Fruit fly (Drosophila melanogaster): ENCODE results near the gene CG4069.

CG4069 gene

dm6 chr3L:12537123-12537522, at the start of gene CG4069:
Gene CG4069, minus strand, starts transcription at chr3L:12537315.
- TF ChIP-seq CG8478 (optimal IDR thresholded peaks at IDR 0.05) (no peak), CTCF (optimal IDR thresholded peaks at IDR 0.05) (no peak)

- TF ChIP-seq CTCF (optimal IDR thresholded peaks at IDR 0.05), result no peak
- no peak for TF ChIP-seq CG8478 (optimal IDR thresholded peaks at IDR 0.05)
Measured at dm6 chr3L:12585761-12586160, 48.6 kb upstream of the CG4069 start.

- TF ChIP-seq CG8478 (optimal IDR thresholded peaks at IDR 0.05) (no peak), CTCF (optimal IDR thresholded peaks at IDR 0.05) (no peak)
Measured at dm6 chr3L:12584977-12585376, 47.9 kb upstream of the CG4069 start.

- TF ChIP-seq CTCF (optimal IDR thresholded peaks at IDR 0.05), result no peak
- TF ChIP-seq CG8478 (optimal IDR thresholded peaks at IDR 0.05), result no peak
Measured at dm6 chr3L:12580212-12580676, 43.1 kb upstream of the CG4069 start, which contains the start of gene ara. Gene ara, plus strand, starts transcription at chr3L:12580672.

DNA sequence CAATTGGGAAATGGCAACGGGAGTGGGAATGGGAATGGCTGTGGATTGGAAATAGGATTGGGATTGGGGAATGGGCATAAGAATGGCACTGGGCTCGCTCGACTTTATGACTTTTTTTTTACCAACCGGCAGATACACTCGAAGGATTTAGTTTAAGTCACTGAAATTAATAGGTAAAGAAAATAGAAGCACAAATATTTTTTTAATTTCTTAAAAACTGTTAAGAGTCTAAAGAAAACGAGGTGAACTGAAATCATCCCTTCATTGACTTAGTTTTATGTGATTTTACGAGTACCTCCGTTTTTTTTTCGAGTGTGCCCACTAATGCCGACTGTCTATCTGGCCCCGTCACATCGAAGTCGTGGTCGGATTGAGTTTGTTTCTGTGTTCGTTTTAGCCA, 37.8 kb upstream of the CG4069 start:
- no peak for TF ChIP-seq CG8478 (optimal IDR thresholded peaks at IDR 0.05)

DNA sequence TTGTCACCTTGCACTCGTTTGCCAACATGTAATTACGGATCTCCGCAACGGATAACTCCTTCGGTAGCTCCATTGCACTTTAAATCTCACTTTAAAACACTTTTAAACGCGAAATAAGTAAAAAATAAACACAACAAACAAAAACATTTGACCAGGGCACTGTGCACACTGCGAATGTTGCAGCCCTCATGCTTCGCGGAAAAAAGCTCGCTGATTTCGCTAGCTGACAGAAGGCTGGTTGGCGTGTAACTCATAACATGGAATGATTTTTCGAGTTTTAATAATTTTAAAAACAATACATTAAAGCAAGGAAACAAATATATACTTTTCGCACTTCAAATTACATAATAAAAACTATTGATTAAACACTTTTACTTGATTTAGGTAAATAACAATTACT, 35.3 kb upstream of the CG4069 start, which contains the start of gene sowah:
TSS of gene sowah (minus strand) at position 177 of the 400 bp plus-strand sequence.
- TF ChIP-seq CTCF (optimal IDR thresholded peaks at IDR 0.05), result peak in 1 of 2 experiments; percentile 39
- no peak for TF ChIP-seq CG8478 (optimal IDR thresholded peaks at IDR 0.05)

DNA sequence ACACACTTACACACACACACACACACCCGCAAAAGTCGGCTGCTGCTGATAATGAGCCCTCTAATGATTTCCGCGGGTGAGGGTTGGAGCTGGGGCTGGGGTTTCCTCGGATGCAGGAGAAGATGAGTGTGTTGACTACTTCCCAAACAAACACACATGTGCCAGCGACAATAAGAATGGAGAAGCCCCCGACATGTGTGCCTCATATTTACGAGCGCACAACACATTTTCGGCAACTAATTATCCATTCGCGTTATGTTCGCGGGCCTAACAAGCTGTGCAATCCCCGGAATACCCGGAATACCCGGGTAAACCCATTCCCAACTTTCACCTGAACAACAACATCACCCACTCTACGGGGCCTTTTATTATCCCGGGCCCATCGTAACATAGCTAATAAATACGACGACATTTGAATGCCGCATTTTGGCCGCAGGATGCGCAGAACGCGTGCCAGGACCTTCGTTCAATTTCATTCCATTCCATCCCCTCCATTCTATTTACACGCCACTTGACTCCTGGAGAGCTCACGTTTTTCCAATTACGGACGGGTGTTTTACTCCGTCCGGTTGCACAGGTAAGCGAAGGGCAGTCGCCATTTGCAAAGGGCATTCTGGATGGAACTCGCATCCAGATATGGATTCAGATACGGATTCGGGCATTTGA, 29.1 kb upstream of the CG4069 start:
- no peak for TF ChIP-seq CG8478 (optimal IDR thresholded peaks at IDR 0.05)
- TF ChIP-seq CTCF (optimal IDR thresholded peaks at IDR 0.05), result no peak

- no peak for TF ChIP-seq CTCF (optimal IDR thresholded peaks at IDR 0.05)
- no peak for TF ChIP-seq CG8478 (optimal IDR thresholded peaks at IDR 0.05)
Measured at dm6 chr3L:12565422-12565821, 28.3 kb upstream of the CG4069 start.

dm6 chr3L:12564979-12565378, 27.9 kb upstream of the CG4069 start:
- TF ChIP-seq CTCF (optimal IDR thresholded peaks at IDR 0.05), result no peak
- TF ChIP-seq CG8478 (optimal IDR thresholded peaks at IDR 0.05), result no peak

- TF ChIP-seq CG8478 (optimal IDR thresholded peaks at IDR 0.05) (no peak), CTCF (optimal IDR thresholded peaks at IDR 0.05) (no peak)
Measured at dm6 chr3L:12564284-12564683, 27.2 kb upstream of the CG4069 start.

dm6 chr3L:12559273-12559672, 22.2 kb upstream of the CG4069 start:
- TF ChIP-seq CG8478 (optimal IDR thresholded peaks at IDR 0.05) (no peak), CTCF (optimal IDR thresholded peaks at IDR 0.05) (no peak)

- no peak for TF ChIP-seq CG8478 (optimal IDR thresholded peaks at IDR 0.05)
- no peak for TF ChIP-seq CTCF (optimal IDR thresholded peaks at IDR 0.05)
Measured at dm6 chr3L:12557736-12558135, 20.6 kb upstream of the CG4069 start.

DNA sequence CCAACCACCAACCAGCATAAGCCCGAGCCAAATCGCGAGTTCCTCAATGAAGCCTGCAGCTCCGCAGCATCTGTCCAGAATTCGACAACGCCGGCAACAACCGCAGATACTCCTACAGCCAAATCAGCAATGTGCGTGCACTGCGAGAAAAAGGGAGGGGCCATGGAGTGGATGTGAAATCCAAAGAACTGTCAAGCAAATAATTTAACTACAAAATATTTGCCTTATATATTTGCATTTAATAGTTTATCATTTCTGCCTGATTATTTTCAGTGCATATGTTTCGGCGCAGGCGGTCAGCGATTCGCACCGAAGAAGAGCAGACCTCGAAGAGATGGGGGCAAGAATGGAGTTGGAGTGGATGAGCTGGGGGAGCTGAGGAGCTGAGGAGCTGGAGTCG, 14.6 kb upstream of the CG4069 start:
- no peak for TF ChIP-seq CG8478 (optimal IDR thresholded peaks at IDR 0.05)
- TF ChIP-seq CTCF (optimal IDR thresholded peaks at IDR 0.05), result no peak

DNA sequence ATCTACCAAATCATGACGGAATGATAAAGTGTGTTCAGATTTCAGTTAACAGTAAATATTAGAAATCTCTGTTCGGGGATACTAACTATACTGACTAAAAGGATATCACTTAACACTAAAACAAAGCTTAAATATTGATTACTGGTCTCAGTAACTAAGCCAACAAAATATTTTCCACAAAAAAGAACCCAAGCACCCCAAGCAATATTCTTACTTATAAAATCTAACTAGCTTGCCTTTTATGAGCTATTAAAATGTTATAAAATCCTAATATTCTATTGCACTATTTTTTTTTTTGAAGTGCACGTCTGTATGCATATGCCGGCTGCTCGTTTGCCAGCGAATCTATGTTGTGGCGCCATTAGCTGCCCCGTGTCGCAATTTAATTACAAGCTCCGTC, 12.4 kb upstream of the CG4069 start:
- TF ChIP-seq CTCF (optimal IDR thresholded peaks at IDR 0.05) (no peak), CG8478 (optimal IDR thresholded peaks at IDR 0.05) (no peak)

- TF ChIP-seq CTCF (optimal IDR thresholded peaks at IDR 0.05) (peak in 1 of 2 experiments; percentile 17), CG8478 (optimal IDR thresholded peaks at IDR 0.05) (no peak)
Measured at dm6 chr3L:12534318-12534717, 2.8 kb downstream of the CG4069 start, which contains the start of gene Pmm2. Gene Pmm2, plus strand, starts transcription at chr3L:12534590.

DNA sequence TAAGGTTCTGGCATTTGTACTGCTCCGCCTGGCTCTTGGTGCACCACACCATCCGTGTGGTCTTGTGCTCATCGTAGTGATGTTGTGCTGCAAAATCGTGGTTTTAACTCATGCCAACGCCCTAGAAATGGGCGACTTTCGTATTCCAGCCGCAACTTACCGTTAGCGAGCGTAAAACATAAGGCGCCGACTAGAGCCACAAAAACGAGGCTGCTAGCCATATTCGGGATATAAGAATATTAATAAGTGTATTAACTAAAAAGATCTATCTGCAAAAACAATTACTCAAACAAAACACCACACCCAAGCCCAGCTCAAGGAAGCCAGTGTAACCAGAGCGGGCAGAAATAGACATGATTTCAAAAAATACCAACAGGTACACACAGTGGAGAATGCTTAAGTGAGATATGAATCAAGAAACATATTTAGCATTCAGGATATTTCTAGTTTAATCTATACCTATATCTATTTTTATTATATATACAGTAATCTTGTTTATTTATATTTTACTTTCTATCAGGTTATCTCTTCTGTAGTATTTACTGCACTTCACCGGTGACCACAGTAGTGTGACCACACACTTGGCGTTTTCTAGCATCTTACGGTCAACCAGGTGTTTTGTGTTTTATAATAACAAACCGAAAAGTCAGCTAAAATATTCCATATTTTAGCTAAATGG, 3.6 kb downstream of the CG4069 start, which contains the start of the genes Tsf2 and CG34242:
TSS of gene Tsf2 (minus strand) at position 333 of the 679 bp plus-strand sequence.
TSS of gene CG34242 (plus strand) at position 605 of the 679 bp plus-strand sequence.
- TF ChIP-seq CTCF (optimal IDR thresholded peaks at IDR 0.05), result no peak

Data from S2 (cell line).